Fruit fly (Drosophila melanogaster) whole organism, embryonic: ENCODE results near the gene mask.

ENCODE experiments used
- Awh ChIP-seq: fragments of 200-800 bp; sonication (Bioruptor generic); IDR thresholded peaks from 2 replicates; pipeline ENCODE4, ENCODE4 v1.3.6; 2022; ENCODE audit warnings: missing biosample characterization, missing genetic modification characterization
- Blimp-1 ChIP-seq: fragments of 200-800 bp; sonication (Bioruptor generic); optimal IDR thresholded peaks from 3 replicates; lab custom pipeline; 2018; ENCODE audit warnings: missing biosample characterization, missing genetic modification characterization, mild to moderate bottlenecking, moderate library complexity, missing genetic modification reagents
- Bteb2 ChIP-seq: fragments of 200-800 bp; sonication (Bioruptor generic); optimal IDR thresholded peaks from 2 replicates; lab custom pipeline; 2016; ENCODE audit warnings: missing biosample characterization, missing genetic modification characterization
- CG1024 ChIP-seq: fragments of 200-800 bp; sonication (Bioruptor generic); IDR thresholded peaks from 2 replicates; pipeline ENCODE4 v1.3.6; 2022; ENCODE audit warnings: missing biosample characterization, missing genetic modification characterization
- CG12071 ChIP-seq: fragments of 200-800 bp; sonication (Bioruptor generic); optimal IDR thresholded peaks from 3 replicates; lab custom pipeline; 2018; ENCODE audit warnings: missing biosample characterization, mild to moderate bottlenecking, missing genetic modification characterization
- CG12391 ChIP-seq: fragments of 200-800 bp; sonication (Bioruptor generic); optimal IDR thresholded peaks from 3 replicates; lab custom pipeline; 2018; ENCODE audit warnings: missing biosample characterization, mild to moderate bottlenecking, missing genetic modification characterization, moderate library complexity
- CG15514 ChIP-seq: fragments of 200-800 bp; sonication (Bioruptor generic); optimal IDR thresholded peaks from 3 replicates; lab custom pipeline; 2017; ENCODE audit warnings: missing biosample characterization, missing genetic modification characterization, mild to moderate bottlenecking, moderate library complexity, missing genetic modification reagents
- CG16863 ChIP-seq: fragments of 200-800 bp; sonication (Bioruptor generic); optimal IDR thresholded peaks from 3 replicates; lab custom pipeline; 2016; ENCODE audit warnings: missing biosample characterization, missing genetic modification characterization
- CG17186 ChIP-seq: fragments of 200-800 bp; sonication (Bioruptor generic); optimal IDR thresholded peaks from 3 replicates; lab custom pipeline; 2017; ENCODE audit warnings: missing biosample characterization, missing genetic modification reagents, missing genetic modification characterization
- CG17359 ChIP-seq: fragments of 200-800 bp; sonication (Bioruptor generic); optimal IDR thresholded peaks from 3 replicates; lab custom pipeline; 2018; ENCODE audit warnings: missing biosample characterization, mild to moderate bottlenecking, missing genetic modification characterization, moderate library complexity
- CG17802 ChIP-seq: fragments of 200-800 bp; sonication (Bioruptor generic); optimal IDR thresholded peaks from 2 replicates; lab custom pipeline; 2018; ENCODE audit warnings: missing biosample characterization, mild to moderate bottlenecking, missing genetic modification characterization, moderate library complexity
- CG18011 ChIP-seq: fragments of 200-800 bp; sonication (Bioruptor generic); optimal IDR thresholded peaks from 2 replicates; lab custom pipeline; 2017; ENCODE audit warnings: missing biosample characterization, missing genetic modification characterization, mild to moderate bottlenecking, moderate library complexity, missing genotype
- CG30020 ChIP-seq: fragments of 200-800 bp; optimal IDR thresholded peaks from 2 replicates; lab custom pipeline; 2019; ENCODE audit warnings: missing biosample characterization, mild to moderate bottlenecking, missing genetic modification characterization, moderate library complexity
- CG3163 ChIP-seq: fragments of 200-800 bp; sonication (Bioruptor generic); optimal IDR thresholded peaks from 3 replicates; lab custom pipeline; 2016; ENCODE audit warnings: missing biosample characterization, missing genetic modification characterization
- CG34422 ChIP-seq: fragments of 200-800 bp; sonication (Bioruptor generic); IDR thresholded peaks from 3 replicates; pipeline ENCODE4 v1.3.6; 2022; ENCODE audit warnings: missing biosample characterization, missing genetic modification characterization
- CG5180 ChIP-seq: fragments of 200-800 bp; sonication (Bioruptor generic); optimal IDR thresholded peaks from 3 replicates; lab custom pipeline; 2017; ENCODE audit warnings: missing biosample characterization, missing genetic modification characterization, mild to moderate bottlenecking, moderate library complexity, missing genetic modification reagents
- CG6791 ChIP-seq: fragments of 200-800 bp; sonication (Bioruptor generic); IDR thresholded peaks from 3 replicates; pipeline ENCODE4 v1.3.6; 2022; ENCODE audit warnings: missing biosample characterization, missing genetic modification characterization; ENCODE audit not compliant: partially characterized antibody
- CG6813 ChIP-seq: fragments of 200-800 bp; sonication (Bioruptor generic); optimal IDR thresholded peaks from 2 replicates; lab custom pipeline; 2017; ENCODE audit warnings: missing biosample characterization, missing genetic modification characterization, mild to moderate bottlenecking, moderate library complexity, missing genetic modification reagents
- CG7556 ChIP-seq: fragments of 200-800 bp; sonication (Bioruptor generic); optimal IDR thresholded peaks from 2 replicates; lab custom pipeline; 2017; ENCODE audit warnings: missing biosample characterization, mild to moderate bottlenecking, missing genetic modification characterization
- CG7963 ChIP-seq: fragments of 200-800 bp; sonication (Bioruptor generic); IDR thresholded peaks from 3 replicates; pipeline ENCODE4 v1.3.6; 2022; ENCODE audit warnings: missing biosample characterization, missing genetic modification characterization; ENCODE audit not compliant: partially characterized antibody
- CG9215 ChIP-seq: fragments of 200-800 bp; sonication (Bioruptor generic); IDR thresholded peaks from 2 replicates; pipeline ENCODE4 v1.3.6; 2022; ENCODE audit warnings: missing biosample characterization, missing genetic modification characterization
- CG9932 ChIP-seq: fragments of 200-800 bp; sonication (Bioruptor generic); IDR thresholded peaks from 2 replicates; pipeline ENCODE4 v1.3.6; 2022; ENCODE audit warnings: missing biosample characterization, missing genetic modification characterization
- Dbx ChIP-seq: fragments of 200-800 bp; sonication (Bioruptor generic); IDR thresholded peaks from 3 replicates; pipeline ENCODE4 v1.3.6; 2022; ENCODE audit warnings: missing biosample characterization, missing genetic modification characterization
- E2f1 ChIP-seq: fragments of 200-800 bp; sonication (Bioruptor generic); IDR thresholded peaks from 2 replicates; pipeline ENCODE4 v1.3.6; 2022; ENCODE audit warnings: missing biosample characterization, missing genetic modification characterization
- Hsf ChIP-seq: fragments of 200-800 bp; sonication (Bioruptor generic); optimal IDR thresholded peaks from 3 replicates; lab custom pipeline; 2016; ENCODE audit warnings: missing biosample characterization, missing genetic modification characterization
- Side ChIP-seq: fragments of 200-800 bp; sonication (Bioruptor generic); optimal IDR thresholded peaks from 2 replicates; lab custom pipeline; 2016; ENCODE audit warnings: missing biosample characterization, missing genetic modification characterization
- Sin3A ChIP-seq: fragments of >200 bp; optimal IDR thresholded peaks from 2 replicates; lab custom pipeline; 2018
- Sox102F ChIP-seq: fragments of 200-800 bp; sonication (Bioruptor generic); optimal IDR thresholded peaks from 2 replicates; lab custom pipeline; 2018; ENCODE audit warnings: missing biosample characterization, mild to moderate bottlenecking, missing genetic modification characterization, moderate library complexity
- Stat92E ChIP-seq, 3 experiments: fragments of >200 bp in 2 of 3; fragments of 200-800 bp in 1 of 3; sonication (Bioruptor generic) in 1 of 3; optimal IDR thresholded peaks; 2 replicates each; lab custom pipeline; 2017 to 2019; ENCODE audit warnings: missing biosample characterization in 3 of 3, missing genetic modification characterization in 3 of 3, mild to moderate bottlenecking in 1 of 3, moderate library complexity in 1 of 3
- abd-A ChIP-seq: fragments of 200-800 bp; sonication (Bioruptor generic); optimal IDR thresholded peaks from 3 replicates; lab custom pipeline; 2019; ENCODE audit warnings: missing biosample characterization, mild to moderate bottlenecking, missing genetic modification characterization, moderate library complexity
- bab2 ChIP-seq: fragments of 200-800 bp; sonication (Bioruptor generic); optimal IDR thresholded peaks from 2 replicates; lab custom pipeline; 2016; ENCODE audit warnings: missing biosample characterization, missing genetic modification characterization
- bbx ChIP-seq: fragments of 200-800 bp; sonication (Bioruptor generic); IDR thresholded peaks from 2 replicates; pipeline ENCODE4 v1.3.6; 2022; ENCODE audit warnings: missing biosample characterization, missing genetic modification characterization; ENCODE audit not compliant: partially characterized antibody
- bigmax ChIP-seq: fragments of 200-800 bp; sonication (Bioruptor generic); optimal IDR thresholded peaks from 2 replicates; lab custom pipeline; 2018; ENCODE audit warnings: missing biosample characterization, mild to moderate bottlenecking, missing genetic modification characterization
- bowl ChIP-seq: fragments of 200-800 bp; sonication (Bioruptor generic); IDR thresholded peaks from 2 replicates; pipeline ENCODE4 v1.3.6; 2022; ENCODE audit warnings: missing biosample characterization, missing genetic modification characterization
- cas ChIP-seq: fragments of 200-800 bp; sonication (Bioruptor generic); IDR thresholded peaks from 2 replicates; pipeline ENCODE4 v1.3.6; 2022; ENCODE audit warnings: missing biosample characterization, missing genetic modification characterization
- crp ChIP-seq, 2 experiments: fragments of 200-800 bp; sonication (Bioruptor generic); optimal IDR thresholded peaks; 2 replicates in 1 of 2; 3 replicates in 1 of 2; lab custom pipeline; 2017; ENCODE audit warnings: missing biosample characterization in 2 of 2, missing genetic modification characterization in 2 of 2, mild to moderate bottlenecking in 1 of 2, moderate library complexity in 1 of 2
- ems ChIP-seq: fragments of 200-800 bp; sonication (Bioruptor generic); optimal IDR thresholded peaks from 3 replicates; lab custom pipeline; 2016; ENCODE audit warnings: missing biosample characterization, missing genetic modification characterization
- gem ChIP-seq: fragments of 200-800 bp; sonication (Bioruptor generic); optimal IDR thresholded peaks from 2 replicates; lab custom pipeline; 2019; ENCODE audit warnings: missing biosample characterization, mild to moderate bottlenecking, missing genetic modification characterization, moderate library complexity
- hb ChIP-seq: fragments of 200-800 bp; sonication (Bioruptor generic); IDR thresholded peaks from 3 replicates; pipeline ENCODE4 v1.3.6; 2022; ENCODE audit warnings: missing biosample characterization, missing genetic modification characterization; ENCODE audit not compliant: partially characterized antibody
- inv ChIP-seq: fragments of 200-800 bp; sonication (Bioruptor generic); IDR thresholded peaks from 2 replicates; pipeline ENCODE4 v1.3.6; 2022; ENCODE audit warnings: missing biosample characterization, missing genetic modification characterization; ENCODE audit not compliant: partially characterized antibody
- mld ChIP-seq: fragments of 200-800 bp; sonication (Bioruptor generic); IDR thresholded peaks from 3 replicates; pipeline ENCODE4 v1.3.6; 2022; ENCODE audit warnings: missing biosample characterization, missing genetic modification characterization; ENCODE audit not compliant: partially characterized antibody
- nau ChIP-seq: fragments of 200-800 bp; sonication (Bioruptor generic); optimal IDR thresholded peaks from 3 replicates; lab custom pipeline; 2017; ENCODE audit warnings: missing biosample characterization, mild to moderate bottlenecking, missing genetic modification characterization, missing genetic modification reagents
- psq ChIP-seq: fragments of 200-800 bp; sonication (Bioruptor generic); optimal IDR thresholded peaks from 2 replicates; lab custom pipeline; 2017; ENCODE audit warnings: missing biosample characterization, missing genetic modification characterization
- ranshi ChIP-seq: fragments of 200-800 bp; sonication (Bioruptor generic); IDR thresholded peaks from 2 replicates; pipeline ENCODE4 v1.3.6; 2022; ENCODE audit warnings: missing biosample characterization, missing genetic modification characterization
- sna ChIP-seq: fragments of 200-800 bp; sonication (Bioruptor generic); IDR thresholded peaks from 2 replicates; pipeline ENCODE4 v1.3.6; 2022; ENCODE audit warnings: missing biosample characterization, missing genetic modification characterization; ENCODE audit not compliant: partially characterized antibody
- sob ChIP-seq: fragments of 200-800 bp; sonication (Bioruptor generic); IDR thresholded peaks from 2 replicates; pipeline ENCODE4 v1.3.6; 2022; ENCODE audit warnings: missing biosample characterization, missing genetic modification characterization
- unpg ChIP-seq: fragments of 200-800 bp; sonication (Bioruptor generic); optimal IDR thresholded peaks from 3 replicates; lab custom pipeline; 2018; ENCODE audit warnings: missing biosample characterization, mild to moderate bottlenecking, missing genetic modification characterization, moderate library complexity
- wdn ChIP-seq: fragments of 200-800 bp; sonication (Bioruptor generic); IDR thresholded peaks from 2 replicates; pipeline ENCODE4 v1.3.6; 2022; ENCODE audit warnings: missing biosample characterization, missing genetic modification characterization
- yki ChIP-seq: fragments of >200 bp; optimal IDR thresholded peaks from 3 replicates; lab custom pipeline; 2018

Gene mask

dm6 chr3R:24271071-24271470 is 40.7 kb downstream of the mask start, which contains the start of gene jar (continued):
- TF ChIP-seq bowl (GFP tag; lab: Robert Waterston, UW) (no peak), Dbx (GFP tag; lab: Robert Waterston, UW) (peak; percentile 58; the same call in 1 of the 3 replicates), CG17802 (tag; lab: Kevin White, UChicago) (no peak), CG17186 (GFP tag; lab: Kevin White, UChicago) (peak; percentile 99), CG12071 (GFP tag; lab: Kevin White, UChicago) (peak; percentile 71), Awh (GFP tag; lab: Robert Waterston, UW) (0 out of 2 replicates have a peak, but pooled peaks have one; percentile 45), CG9215 (GFP tag; lab: Robert Waterston, UW) (no peak), sob (GFP tag; lab: Robert Waterston, UW) (peak; percentile 46; the same call in 1 of the 2 replicates), mld (peak; percentile 70; the same call in 2 of the 3 replicates), CG5180 (GFP tag; lab: Kevin White, UChicago) (peak; percentile 56), CG6813 (peak; percentile 7), CG3163 (GFP tag; lab: Kevin White, UChicago) (no peak), CG18011 (GFP tag; lab: Kevin White, UChicago) (no peak), CG1024 (GFP tag; lab: Robert Waterston, UW) (peak; percentile 45), bab2 (GFP tag; lab: Kevin White, UChicago) (peak; percentile 14), CG30020 (tag; lab: Kevin White, UChicago) (peak; percentile 11), Bteb2 (GFP tag; lab: Kevin White, UChicago) (no peak), abd-A (tag; lab: Kevin White, UChicago) (peak; percentile 22), CG17359 (tag; lab: Kevin White, UChicago) (peak; percentile 38), Sox102F (GFP tag; lab: Kevin White, UChicago) (no peak), Blimp-1 (GFP tag; lab: Kevin White, UChicago) (peak; percentile 5), unpg (GFP tag; lab: Kevin White, UChicago) (peak; percentile 24), Side (GFP tag; lab: Kevin White, UChicago) (peak; percentile 14), sna (GFP tag; lab: Robert Waterston, UW) (peak; percentile 87), ranshi (peak; percentile 25; the same call in 1 of the 2 replicates), crp (GFP tag; optimal IDR thresholded peaks at IDR 0.05; lab: Kevin White, UChicago) (peak; percentile 92 to 100), CG16863 (GFP tag; lab: Kevin White, UChicago) (no peak), ems (GFP tag; lab: Kevin White, UChicago) (peak; percentile 14), CG15514 (GFP tag; lab: Kevin White, UChicago) (peak; percentile 85), yki (lab: Kevin White, UChicago) (no peak), CG7963 (GFP tag; lab: Robert Waterston, UW) (peak; percentile 46; the same call in 1 of the 3 replicates), Hsf (GFP tag; lab: Kevin White, UChicago) (no peak), Stat92E (GFP tag; optimal IDR thresholded peaks at IDR 0.05; lab: Kevin White, UChicago) (peak in 1 of 3 experiments; percentile 73), CG12391 (tag; lab: Kevin White, UChicago) (peak; percentile 55), CG9932 (GFP tag; lab: Robert Waterston, UW) (peak; percentile 32; the same call in 1 of the 2 replicates), wdn (GFP tag; lab: Robert Waterston, UW) (no peak), inv (peak; percentile 83), psq (GFP tag; lab: Kevin White, UChicago) (no peak), hb (GFP tag; lab: Robert Waterston, UW) (peak; percentile 70), Sin3A (lab: Kevin White, UChicago) (peak; percentile 49), bigmax (GFP tag; lab: Kevin White, UChicago) (peak; percentile 50), bbx (GFP tag; lab: Robert Waterston, UW) (peak; percentile 91), nau (peak; percentile 31), CG34422 (GFP tag; lab: Robert Waterston, UW) (peak; percentile 79; the same call in 2 of the 3 replicates), gem (tag; lab: Kevin White, UChicago) (no peak), CG6791 (peak; percentile 91), cas (GFP tag; lab: Robert Waterston, UW) (no peak), E2f1 (peak; percentile 95), CG7556 (GFP tag; lab: Kevin White, UChicago) (no peak)
